Worm (Caenorhabditis elegans) whole organism, L2 larva: ENCODE data around the gene Y51H7BR.8.

Experiments used
- alr-1 ChIP-seq: fragments of 150-350 bp; optimal IDR thresholded peaks from 2 replicates; lab custom pipeline; 2014; ENCODE audit warnings: missing biosample characterization, missing genetic modification characterization
- blmp-1 ChIP-seq: sonication (generic microtip); optimal IDR thresholded peaks from 2 replicates; lab custom pipeline; 2017; ENCODE audit warnings: missing genetic modification characterization, mild to moderate bottlenecking, missing compliant biosample characterization, antibody characterized with exemption, moderate library complexity; ENCODE audit not compliant: insufficient read depth
- ceh-16 ChIP-seq: fragments of 150-350 bp; optimal IDR thresholded peaks from 2 replicates; lab custom pipeline; 2014; ENCODE audit warnings: missing biosample characterization, missing genetic modification characterization
- fos-1 ChIP-seq: fragments of 150-350 bp; optimal IDR thresholded peaks from 2 replicates; lab custom pipeline; 2014; ENCODE audit warnings: missing biosample characterization, missing genetic modification characterization
- lin-39 ChIP-seq: fragments of 150-350 bp; optimal IDR thresholded peaks from 2 replicates; lab custom pipeline; 2014; ENCODE audit warnings: missing biosample characterization, missing genetic modification reagents, missing genetic modification characterization
- mdl-1 ChIP-seq, 2 experiments: fragments of 150-350 bp in 1 of 2; sonication (generic microtip) in 1 of 2; optimal IDR thresholded peaks; 2 replicates each; lab custom pipeline; 2017; ENCODE audit warnings: missing biosample characterization in 2 of 2, missing genetic modification characterization in 2 of 2
- nhr-10 ChIP-seq: sonication (generic microtip); optimal IDR thresholded peaks from 2 replicates; lab custom pipeline; 2017; ENCODE audit warnings: missing biosample characterization, missing genetic modification characterization
- nhr-12 ChIP-seq: fragments of 150-350 bp; optimal IDR thresholded peaks from 2 replicates; lab custom pipeline; 2014; ENCODE audit warnings: missing biosample characterization, missing genetic modification characterization
- nhr-237 ChIP-seq: fragments of 150-350 bp; optimal IDR thresholded peaks from 2 replicates; lab custom pipeline; 2014; ENCODE audit warnings: missing biosample characterization, missing genetic modification characterization
- nhr-25 ChIP-seq: fragments of 150-350 bp; sonication (generic microtip); optimal IDR thresholded peaks from 3 replicates; lab custom pipeline; 2014; ENCODE audit warnings: missing biosample characterization, missing genetic modification characterization
- skn-1 ChIP-seq: sonication (generic microtip); optimal IDR thresholded peaks from 2 replicates; lab custom pipeline; 2017; ENCODE audit warnings: missing biosample characterization, missing genetic modification characterization
- snpc-4 ChIP-seq: fragments of 150-350 bp; optimal IDR thresholded peaks from 2 replicates; lab custom pipeline; 2014; ENCODE audit warnings: missing biosample characterization, missing genetic modification characterization
- ztf-11 ChIP-seq: sonication (generic microtip); optimal IDR thresholded peaks from 2 replicates; lab custom pipeline; 2017; ENCODE audit warnings: missing biosample characterization, missing genetic modification characterization

ce11 chrII:1473481-1473880, 45.5 kb upstream of the Y51H7BR.8 start, which contains the start of gene H17B01.5:
- TF ChIP-seq blmp-1 (tag; lab: Kevin White, UChicago) (no peak), lin-39 (no peak), nhr-25 (tag; lab: Kevin White, UChicago) (no peak), snpc-4 (tag; lab: Kevin White, UChicago) (no peak), ceh-16 (tag; lab: Kevin White, UChicago) (no peak), nhr-237 (no peak), nhr-10 (tag; lab: Kevin White, UChicago) (no peak), fos-1 (tag; lab: Kevin White, UChicago) (no peak), skn-1 (no peak), mdl-1 (tag; optimal IDR thresholded peaks at IDR 0.05; lab: Kevin White, UChicago) (no peak), nhr-12 (tag; lab: Kevin White, UChicago) (no peak), alr-1 (tag; lab: Kevin White, UChicago) (no peak), ztf-11 (tag; lab: Kevin White, UChicago) (no peak)
